Worm (Caenorhabditis elegans) whole organism, midembryonic: ENCODE data around the gene ZK930.6.

Experiments used
- T22C8.4 ChIP-seq: fragments of 200-800 bp; sonication (Bioruptor generic); IDR thresholded peaks from 2 replicates; pipeline ENCODE4 v1.3.6; 2022; ENCODE audit warnings: missing genetic modification characterization, missing compliant biosample characterization
- cog-1 ChIP-seq: sonication (generic microtip); optimal IDR thresholded peaks from 2 replicates; lab custom pipeline; 2016; ENCODE audit warnings: missing genetic modification characterization, missing compliant biosample characterization
- flt-1 ChIP-seq: fragments of 200-800 bp; sonication (Bioruptor generic); IDR thresholded peaks from 2 replicates; pipeline ENCODE4 v1.3.6; 2022; ENCODE audit warnings: missing genetic modification characterization, missing compliant biosample characterization
- klf-2 ChIP-seq: fragments of 200-800 bp; sonication (Bioruptor generic); conservative IDR thresholded peaks from 2 replicates; pipeline ENCODE4 v1.3.6; 2022; ENCODE audit warnings: missing genetic modification reagents, missing genetic modification characterization, missing compliant biosample characterization
- med-1 ChIP-seq: sonication (generic microtip); optimal IDR thresholded peaks from 2 replicates; lab custom pipeline; 2017; ENCODE audit warnings: missing genetic modification characterization, mild to moderate bottlenecking, missing compliant biosample characterization, antibody characterized with exemption, missing genetic modification reagents; ENCODE audit not compliant: insufficient read depth
- ref-1 ChIP-seq: fragments of 200-800 bp; sonication (Bioruptor generic); conservative IDR thresholded peaks from 2 replicates; pipeline ENCODE4 v1.3.6; 2022; ENCODE audit warnings: missing genetic modification reagents, missing genetic modification characterization, missing compliant biosample characterization
- tab-1 ChIP-seq: fragments of 200-800 bp; sonication (Bioruptor generic); IDR thresholded peaks from 2 replicates; pipeline ENCODE4 v1.3.6; 2022; ENCODE audit warnings: missing genetic modification characterization, missing compliant biosample characterization
- ztf-23 ChIP-seq: fragments of 200-800 bp; sonication (Bioruptor generic); IDR thresholded peaks from 2 replicates; pipeline ENCODE4 v1.3.6; 2022; ENCODE audit warnings: missing genetic modification reagents, missing genetic modification characterization, missing compliant biosample characterization
- ztf-29 ChIP-seq: fragments of 200-800 bp; sonication (Bioruptor generic); IDR thresholded peaks from 2 replicates; pipeline ENCODE4 v1.3.6; 2022; ENCODE audit warnings: missing genetic modification reagents, missing genetic modification characterization, missing compliant biosample characterization

ZK930.6 gene

DNA sequence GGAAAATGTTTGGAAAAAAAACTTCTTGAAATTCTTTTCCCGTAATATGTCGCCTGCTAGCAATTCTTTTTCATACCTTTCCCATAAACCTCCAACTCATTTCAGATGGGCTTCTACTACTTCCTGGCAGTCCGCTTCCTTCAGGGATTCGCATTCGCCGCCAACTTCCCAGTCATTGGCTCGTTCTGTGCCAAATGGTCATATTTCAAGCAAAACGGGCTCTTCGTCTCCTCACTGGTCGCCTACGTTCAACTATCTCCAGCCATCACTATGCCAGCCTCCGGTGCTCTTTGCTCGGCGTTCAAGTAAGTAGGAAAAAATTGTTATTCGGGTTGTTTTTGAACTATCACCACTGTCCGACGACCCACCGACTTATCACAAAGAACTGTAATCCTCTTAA, 39.7 kb upstream of the ZK930.6 start:
- TF ChIP-seq flt-1 (GFP tag; lab: Robert Waterston, UW) (no peak), med-1 (no peak), tab-1 (GFP tag; lab: Robert Waterston, UW) (no peak), ref-1 (GFP tag; lab: Robert Waterston, UW) (no peak), cog-1 (tag; lab: Kevin White, UChicago) (no peak), klf-2 (GFP tag; lab: Robert Waterston, UW) (no peak), T22C8.4 (GFP tag; lab: Robert Waterston, UW) (no peak), ztf-29 (GFP tag; lab: Robert Waterston, UW) (no peak), ztf-23 (GFP tag; lab: Robert Waterston, UW) (no peak)

DNA sequence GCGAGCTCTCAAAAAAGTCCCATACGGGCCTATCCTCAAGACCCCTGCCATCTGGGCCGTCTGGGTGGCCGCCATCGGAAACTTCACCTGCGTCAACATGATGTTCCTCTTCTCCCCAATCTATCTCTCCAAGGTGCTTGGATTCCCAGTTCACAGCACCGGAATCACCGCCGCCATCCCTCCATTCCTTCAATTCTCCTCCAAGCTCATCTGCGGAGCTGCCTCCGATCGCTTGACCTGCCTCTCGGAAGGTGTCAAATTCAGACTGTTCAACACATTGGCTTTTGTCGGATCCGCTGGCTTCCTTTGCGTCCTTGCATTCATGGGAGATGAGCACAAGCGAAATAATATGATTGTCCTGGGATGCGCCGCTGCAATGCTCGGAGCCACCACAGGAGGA, 38.8 kb upstream of the ZK930.6 start:
- TF ChIP-seq flt-1 (GFP tag; lab: Robert Waterston, UW), result no peak

DNA sequence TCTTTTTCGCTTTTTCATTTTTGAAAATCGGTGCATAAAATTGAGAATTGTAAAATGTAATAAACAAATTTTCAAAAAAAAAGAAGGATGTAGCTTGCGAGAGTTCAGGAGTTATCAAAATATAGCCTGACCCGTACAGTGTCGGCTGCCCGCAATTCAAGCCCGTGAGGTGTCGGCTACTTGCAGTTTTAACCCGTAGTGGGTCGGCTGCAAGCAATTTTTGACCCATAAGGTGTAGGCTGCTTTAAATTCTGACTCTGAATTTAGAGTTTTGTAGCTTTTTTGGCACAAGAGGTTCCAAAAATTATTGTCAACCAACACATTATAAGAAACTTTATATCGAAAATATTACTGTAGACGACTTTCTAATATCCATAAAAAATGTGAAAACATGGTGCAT, 37.8 kb upstream of the ZK930.6 start:
- TF ChIP-seq klf-2 (GFP tag; lab: Robert Waterston, UW), result no peak
- no peak for TF ChIP-seq ztf-23 (GFP tag; lab: Robert Waterston, UW)
- no peak for TF ChIP-seq ref-1 (GFP tag; lab: Robert Waterston, UW)
- TF ChIP-seq ztf-29 (GFP tag; lab: Robert Waterston, UW), result no peak
- no peak for TF ChIP-seq flt-1 (GFP tag; lab: Robert Waterston, UW)
- no peak for TF ChIP-seq med-1
- no peak for TF ChIP-seq tab-1 (GFP tag; lab: Robert Waterston, UW)
- no peak for TF ChIP-seq T22C8.4 (GFP tag; lab: Robert Waterston, UW)
- no peak for TF ChIP-seq cog-1 (tag; lab: Kevin White, UChicago)

DNA sequence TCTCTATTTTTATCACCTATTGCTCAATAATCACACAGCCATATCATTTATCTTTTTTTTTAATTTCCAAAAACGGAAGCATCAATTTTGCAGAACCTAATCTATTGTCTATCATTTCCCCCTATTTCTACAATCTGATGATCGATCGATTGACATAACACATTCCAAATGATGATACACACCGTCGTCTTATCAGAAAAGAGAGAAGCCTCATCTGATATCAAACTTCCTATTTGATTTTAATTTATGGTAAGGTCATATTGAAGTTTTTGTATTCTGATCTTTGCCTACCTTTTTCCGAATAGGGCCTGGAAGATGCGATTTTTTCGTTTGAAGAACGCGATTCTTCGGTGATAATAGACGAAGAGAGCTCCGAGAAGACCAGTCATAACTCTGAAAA, 34.2 kb upstream of the ZK930.6 start:
- TF ChIP-seq ztf-23 (GFP tag; lab: Robert Waterston, UW), result no peak
- TF ChIP-seq ref-1 (GFP tag; lab: Robert Waterston, UW), result no peak
- no peak for TF ChIP-seq tab-1 (GFP tag; lab: Robert Waterston, UW)
- TF ChIP-seq flt-1 (GFP tag; lab: Robert Waterston, UW), result no peak
- no peak for TF ChIP-seq ztf-29 (GFP tag; lab: Robert Waterston, UW)

DNA sequence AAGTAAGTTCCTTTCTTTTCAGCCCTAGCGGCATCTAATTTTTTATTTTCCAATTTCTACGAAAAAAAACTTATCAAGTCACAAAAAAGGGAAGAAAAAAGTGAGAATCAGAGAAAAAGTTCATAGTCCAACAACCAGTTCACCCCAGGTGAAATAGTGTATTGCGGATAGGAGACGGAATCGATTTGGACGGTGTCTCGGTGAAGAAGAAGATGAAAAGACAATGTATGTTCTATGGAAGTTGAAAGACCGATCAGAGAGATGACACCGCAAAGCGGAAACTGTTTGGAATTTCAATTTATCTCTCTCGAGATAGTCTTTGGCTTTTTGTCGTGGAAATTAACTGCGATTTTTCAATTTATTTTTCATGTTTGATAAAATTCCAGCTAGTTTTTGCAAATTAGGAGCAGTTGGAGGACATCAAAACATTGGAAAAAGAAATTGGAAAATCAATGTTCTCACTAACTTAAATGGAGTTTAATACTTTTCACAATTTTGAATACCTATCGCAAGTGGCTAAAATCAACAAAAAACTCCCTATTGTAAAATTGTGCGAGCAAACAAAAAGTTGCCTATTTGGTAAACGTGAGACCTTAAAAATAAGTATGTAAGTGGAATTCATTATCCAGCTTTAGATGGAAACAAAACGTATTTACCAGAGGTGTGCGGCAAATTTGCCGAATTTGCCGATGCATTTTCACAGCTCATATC, 31.4 kb upstream of the ZK930.6 start:
- TF ChIP-seq med-1 (no peak), ztf-29 (GFP tag; lab: Robert Waterston, UW) (no peak), klf-2 (GFP tag; lab: Robert Waterston, UW) (no peak), tab-1 (GFP tag; lab: Robert Waterston, UW) (no peak), T22C8.4 (GFP tag; lab: Robert Waterston, UW) (no peak), flt-1 (GFP tag; lab: Robert Waterston, UW) (no peak), cog-1 (tag; lab: Kevin White, UChicago) (no peak), ztf-23 (GFP tag; lab: Robert Waterston, UW) (no peak), ref-1 (GFP tag; lab: Robert Waterston, UW) (no peak)

DNA sequence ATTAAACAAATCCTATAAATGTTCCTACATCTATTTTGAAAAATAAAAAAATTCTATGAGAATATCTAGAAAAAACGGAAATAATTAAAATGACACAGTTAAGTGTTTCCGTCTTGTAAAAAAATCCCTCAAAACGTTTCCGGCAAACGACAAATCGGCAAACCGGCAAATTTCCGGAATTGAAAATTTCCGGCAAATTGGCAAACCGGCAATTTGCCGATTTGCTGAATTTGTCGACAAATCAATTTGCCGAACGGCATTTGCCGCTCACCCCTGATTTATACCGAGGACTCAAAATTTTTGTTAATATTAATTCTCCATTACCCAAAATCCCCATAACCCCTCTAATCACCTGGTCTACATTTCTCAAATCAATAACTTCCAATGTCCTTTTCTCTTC, 30.6 kb upstream of the ZK930.6 start:
- TF ChIP-seq klf-2 (GFP tag; lab: Robert Waterston, UW) (no peak), ref-1 (GFP tag; lab: Robert Waterston, UW) (no peak), T22C8.4 (GFP tag; lab: Robert Waterston, UW) (no peak), med-1 (no peak), cog-1 (tag; lab: Kevin White, UChicago) (no peak), flt-1 (GFP tag; lab: Robert Waterston, UW) (no peak), ztf-23 (GFP tag; lab: Robert Waterston, UW) (no peak), tab-1 (GFP tag; lab: Robert Waterston, UW) (no peak), ztf-29 (GFP tag; lab: Robert Waterston, UW) (no peak)

DNA sequence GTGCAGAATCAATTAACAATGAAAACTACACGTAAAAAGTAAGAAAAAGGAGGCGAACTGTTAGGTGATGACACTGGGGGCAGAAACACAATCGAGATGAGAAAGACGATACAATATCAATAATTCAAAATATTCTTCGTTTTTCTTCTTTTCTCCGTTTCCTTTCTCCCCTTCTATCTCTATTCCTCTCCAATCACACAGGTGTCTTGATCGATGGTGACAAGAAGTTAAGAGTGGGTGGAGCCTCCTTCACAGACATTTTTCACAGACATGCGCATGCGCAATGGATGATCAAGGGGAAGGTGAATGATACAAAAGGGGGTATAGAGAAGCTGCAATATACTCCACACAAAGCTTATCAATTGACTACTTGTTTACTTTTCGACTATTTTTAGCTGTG, 29.0 kb upstream of the ZK930.6 start:
- TF ChIP-seq med-1 (no peak), ztf-23 (GFP tag; lab: Robert Waterston, UW) (no peak), T22C8.4 (GFP tag; lab: Robert Waterston, UW) (no peak)

DNA sequence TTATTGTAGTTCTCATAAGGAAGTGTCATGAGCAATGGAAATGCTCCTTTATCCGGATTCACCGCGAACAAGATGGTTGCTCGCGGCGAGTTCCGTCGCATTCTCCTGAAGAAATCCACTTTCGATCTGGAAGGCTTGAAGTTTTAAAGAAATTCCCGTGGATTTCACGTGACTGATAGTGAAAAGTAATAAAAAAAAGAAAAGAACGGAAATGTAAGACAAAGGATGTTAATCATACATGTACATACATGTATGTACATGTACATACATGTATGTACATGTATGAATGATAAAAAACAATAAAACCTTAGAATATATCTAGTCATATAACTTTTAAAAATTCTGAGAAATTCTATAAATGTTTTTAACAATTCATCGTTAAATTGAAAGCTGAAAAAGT, 27.4 kb upstream of the ZK930.6 start, which contains the start of gene clh-1:
Gene clh-1, minus strand, starts transcription at position 101 of the 400 bp plus-strand sequence.
- TF ChIP-seq flt-1 (GFP tag; lab: Robert Waterston, UW) (no peak), tab-1 (GFP tag; lab: Robert Waterston, UW) (no peak), med-1 (no peak), klf-2 (GFP tag; lab: Robert Waterston, UW) (no peak), cog-1 (tag; lab: Kevin White, UChicago) (no peak), ztf-23 (GFP tag; lab: Robert Waterston, UW) (no peak), T22C8.4 (GFP tag; lab: Robert Waterston, UW) (no peak), ref-1 (GFP tag; lab: Robert Waterston, UW) (no peak), ztf-29 (GFP tag; lab: Robert Waterston, UW) (no peak)

DNA sequence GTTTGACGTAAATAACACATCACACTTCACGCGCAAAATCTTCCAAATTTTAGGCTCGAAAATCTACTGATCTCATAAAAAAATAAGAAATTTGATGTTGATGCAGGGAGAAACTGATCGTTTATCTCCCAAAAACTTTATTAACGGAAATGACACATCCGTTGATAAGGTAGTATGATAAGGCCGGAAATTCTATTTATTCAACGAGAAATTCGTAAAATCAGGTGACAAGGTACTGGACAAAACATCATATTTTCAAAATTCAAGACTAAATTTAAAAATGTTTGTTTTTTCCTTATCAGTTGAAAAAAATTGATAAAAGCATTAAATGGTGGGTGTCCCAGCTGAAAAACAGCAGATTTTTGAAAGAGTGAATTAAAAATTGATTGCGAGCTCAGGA, 23.9 kb upstream of the ZK930.6 start:
- TF ChIP-seq flt-1 (GFP tag; lab: Robert Waterston, UW) (no peak), klf-2 (GFP tag; lab: Robert Waterston, UW) (no peak), med-1 (no peak), ref-1 (GFP tag; lab: Robert Waterston, UW) (no peak), ztf-23 (GFP tag; lab: Robert Waterston, UW) (no peak), T22C8.4 (GFP tag; lab: Robert Waterston, UW) (no peak), ztf-29 (GFP tag; lab: Robert Waterston, UW) (no peak), tab-1 (GFP tag; lab: Robert Waterston, UW) (no peak)

DNA sequence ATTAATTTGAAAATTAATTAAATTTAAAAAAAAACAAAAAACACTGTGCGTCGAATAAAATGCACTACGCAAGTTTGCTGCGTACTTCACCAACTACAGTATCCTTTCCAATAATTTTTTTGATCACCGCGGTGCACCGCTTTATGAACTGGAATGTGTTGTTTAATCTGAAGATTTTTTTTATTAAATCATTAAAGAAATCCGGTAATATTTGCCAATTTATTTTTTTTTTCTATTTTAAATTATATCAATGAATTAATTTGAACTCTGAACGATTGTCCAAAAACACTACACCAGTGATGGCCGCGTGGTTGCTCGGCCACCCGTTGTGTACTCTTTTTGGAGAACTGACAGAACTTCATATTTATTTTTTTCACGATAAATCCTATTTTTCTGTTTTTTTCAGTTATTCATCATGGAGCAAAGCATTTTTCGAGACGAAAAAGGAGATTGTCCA, 23.1 kb upstream of the ZK930.6 start, which contains the start of gene K12D12.5:
Gene K12D12.5, plus strand, starts transcription at position 407 of the 457 bp plus-strand sequence.
- TF ChIP-seq cog-1 (tag; lab: Kevin White, UChicago) (no peak), ref-1 (GFP tag; lab: Robert Waterston, UW) (no peak), ztf-29 (GFP tag; lab: Robert Waterston, UW) (no peak), med-1 (no peak)
